Fruit fly (Drosophila melanogaster): ENCODE data around the gene CG1889.

CG1889 gene

dm6 chrX:10009794-10010614 lies 45.0 kb downstream of the CG1889 start, which contains the start of gene Dna2:
Gene Dna2, plus strand, starts transcription at chrX:10010481.
- TF ChIP-seq pad (GFP tag; optimal IDR thresholded peaks at IDR 0.05) = peak; percentile 0
- peak; percentile 18 for TF ChIP-seq Hr96 (GFP tag; optimal IDR thresholded peaks at IDR 0.05)
- TF ChIP-seq CG12768 (GFP tag; optimal IDR thresholded peaks at IDR 0.05) = no peak
- no peak for TF ChIP-seq bab1 (GFP tag; optimal IDR thresholded peaks at IDR 0.05)
- peak; percentile 12 for TF ChIP-seq Crg-1 (GFP tag; optimal IDR thresholded peaks at IDR 0.05)

DNA sequence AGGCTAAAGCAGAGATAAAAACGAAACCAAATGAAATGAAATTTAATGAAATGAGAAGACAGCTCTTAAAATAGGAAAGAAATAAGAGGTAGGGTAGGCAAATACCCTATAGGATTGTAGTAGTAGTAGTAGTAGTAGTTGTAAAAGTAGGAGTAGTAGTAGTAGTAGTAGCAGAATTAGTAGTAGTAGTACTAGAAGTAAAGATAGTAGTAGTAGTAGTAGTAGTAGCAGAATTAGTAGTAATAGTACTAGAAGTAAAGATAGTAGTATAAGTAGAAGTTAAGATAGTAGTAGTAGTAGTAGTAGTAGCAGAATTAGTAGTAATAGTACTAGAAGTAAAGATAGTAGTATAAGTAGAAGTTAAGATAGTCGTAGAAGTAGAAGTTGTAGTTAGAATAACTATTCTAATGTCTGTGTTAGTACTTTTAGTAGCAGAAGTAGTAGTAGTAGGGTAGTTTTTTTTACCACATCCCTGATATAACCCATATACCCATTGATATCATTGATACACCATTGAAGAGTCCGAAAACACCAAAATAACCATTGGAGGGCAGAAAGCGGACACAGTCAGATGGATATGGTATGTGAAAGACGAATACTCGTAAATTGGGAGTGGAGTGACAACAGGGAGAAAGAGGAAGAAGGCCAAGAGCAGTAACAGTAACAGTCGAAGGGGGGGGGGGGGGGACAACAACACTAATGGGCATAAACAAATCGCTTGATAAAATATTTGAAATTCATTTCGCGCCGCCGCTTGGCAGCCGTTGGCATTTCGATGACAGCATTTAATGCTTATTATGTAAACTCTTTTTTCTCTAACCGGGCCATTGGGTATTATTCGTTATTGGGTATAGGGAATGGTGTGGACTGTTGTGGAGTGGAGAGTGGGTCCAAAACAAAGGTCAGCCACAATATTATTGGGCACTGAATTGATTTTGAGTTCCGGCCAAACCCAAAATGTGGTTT lies 50.0 kb downstream of the CG1889 start:
- no peak for TF ChIP-seq cic (GFP tag; optimal IDR thresholded peaks at IDR 0.05)
- TF ChIP-seq Crg-1 (GFP tag; optimal IDR thresholded peaks at IDR 0.05) = no peak
- TF ChIP-seq CG5204 (GFP tag; optimal IDR thresholded peaks at IDR 0.05) = no peak
- no peak for TF ChIP-seq tj (GFP tag; optimal IDR thresholded peaks at IDR 0.05)
- no peak for TF ChIP-seq pad (GFP tag; optimal IDR thresholded peaks at IDR 0.05)
- TF ChIP-seq Mnt (GFP tag; optimal IDR thresholded peaks at IDR 0.05) = no peak

Data from whole organism, adult.